Fruit fly (Drosophila melanogaster): ENCODE measurements around the gene Ipk2.

Gene Ipk2

DNA sequence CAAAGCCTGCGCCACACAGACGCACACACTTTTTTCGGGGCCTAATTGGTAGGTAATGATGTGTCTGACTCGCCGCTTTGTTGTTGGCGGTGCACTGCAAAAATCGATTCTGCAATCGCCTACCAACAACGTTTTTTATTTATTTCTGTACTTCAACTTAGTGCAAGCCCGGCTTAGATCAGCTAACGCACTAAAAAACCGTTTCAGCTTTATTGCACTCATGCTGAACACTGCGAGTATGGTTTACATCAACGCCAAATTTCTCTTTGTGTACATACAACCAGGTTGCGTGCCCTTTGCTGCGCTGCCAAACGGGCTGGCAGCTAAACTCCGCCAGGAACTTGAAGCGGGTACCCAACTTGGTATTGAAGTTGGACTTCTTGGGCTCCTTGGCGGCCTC is 43.8 kb downstream of the Ipk2 start (continued):
- TF ChIP-seq Hr3 (GFP tag; optimal IDR thresholded peaks at IDR 0.05) (peak; percentile 14), CG1832 (GFP tag; optimal IDR thresholded peaks at IDR 0.05) (no peak), CG32772 (GFP tag; IDR thresholded peaks at IDR 0.05) (0 out of 2 replicates have a peak, but pooled peaks have one; percentile 8), nerfin-2 (GFP tag; IDR thresholded peaks at IDR 0.05; ENCODE audit: partially characterized antibody) (no peak), pum (GFP tag; optimal IDR thresholded peaks at IDR 0.05) (peak; percentile 7), pros (GFP tag; optimal IDR thresholded peaks at IDR 0.05) (no peak), pfk (GFP tag; optimal IDR thresholded peaks at IDR 0.05) (no peak), E2f1 (GFP tag; IDR thresholded peaks at IDR 0.05) (no peak), aop (GFP tag; IDR thresholded peaks at IDR 0.05) (no peak), HHEX (GFP tag; optimal IDR thresholded peaks at IDR 0.05) (no peak), Meics (GFP tag; optimal IDR thresholded peaks at IDR 0.05) (no peak), Hand (GFP tag; optimal IDR thresholded peaks at IDR 0.05) (no peak), wdn (GFP tag; IDR thresholded peaks at IDR 0.05) (no peak), CG12942 (GFP tag; optimal IDR thresholded peaks at IDR 0.05) (no peak), CG11696 (GFP tag; IDR thresholded peaks at IDR 0.05) (no peak), zf30C (GFP tag; optimal IDR thresholded peaks at IDR 0.05) (no peak), dimm (GFP tag; IDR thresholded peaks at IDR 0.05) (no peak), gcm (GFP tag; optimal IDR thresholded peaks at IDR 0.05) (no peak), CG12104 (GFP tag; optimal IDR thresholded peaks at IDR 0.05) (no peak), Ptx1 (GFP tag; IDR thresholded peaks at IDR 0.05) (peak; percentile 46), CG7745 (tag; optimal IDR thresholded peaks at IDR 0.05) (no peak), Med (GFP tag) (peak; percentile 73), CG7556 (GFP tag; optimal IDR thresholded peaks at IDR 0.05) (no peak), CG9437 (GFP tag; optimal IDR thresholded peaks at IDR 0.05) (no peak), CG17186 (GFP tag; optimal IDR thresholded peaks at IDR 0.05) (no peak), GATAe (GFP tag; conservative IDR thresholded peaks at IDR 0.05) (no peak), Ravus (GFP tag; IDR thresholded peaks at IDR 0.05) (no peak), crp (GFP tag; optimal IDR thresholded peaks at IDR 0.05) (no peak), Kr (GFP tag; optimal IDR thresholded peaks at IDR 0.05) (no peak), CG3726 (GFP tag; IDR thresholded peaks at IDR 0.05) (no peak), caup (GFP tag; optimal IDR thresholded peaks at IDR 0.05; ENCODE audit: severe bottlenecking) (no peak), CG1602 (GFP tag; optimal IDR thresholded peaks at IDR 0.05) (peak; percentile 4), CG4360 (GFP tag; IDR thresholded peaks at IDR 0.05) (no peak), CG6854 (GFP tag; optimal IDR thresholded peaks at IDR 0.05) (no peak), lbe (GFP tag; optimal IDR thresholded peaks at IDR 0.05) (peak; percentile 75), Hmx (GFP tag; optimal IDR thresholded peaks at IDR 0.05) (no peak), Adf1 (GFP tag; IDR thresholded peaks at IDR 0.05) (no peak), CG9215 (GFP tag; IDR thresholded peaks at IDR 0.05) (no peak), slbo (GFP tag; IDR thresholded peaks at IDR 0.05) (peak; percentile 44; the same call in 1 of the 2 replicates), CG10267 (tag; optimal IDR thresholded peaks at IDR 0.05) (no peak), Rfx (GFP tag; IDR thresholded peaks at IDR 0.05) (no peak), Bteb2 (GFP tag; optimal IDR thresholded peaks at IDR 0.05) (no peak), CG4424 (GFP tag; optimal IDR thresholded peaks at IDR 0.05) (no peak), Dp (GFP tag; optimal IDR thresholded peaks at IDR 0.05) (no peak), CG33213 (GFP tag; optimal IDR thresholded peaks at IDR 0.05) (no peak), CG3065 (GFP tag; optimal IDR thresholded peaks at IDR 0.05) (no peak), lmd (GFP tag; IDR thresholded peaks at IDR 0.05) (no peak), Tbp (GFP tag; optimal IDR thresholded peaks at IDR 0.05) (no peak), Hey (tag; optimal IDR thresholded peaks at IDR 0.05) (no peak), Fer2 (tag; optimal IDR thresholded peaks at IDR 0.05) (no peak), trem (tag; optimal IDR thresholded peaks at IDR 0.05) (no peak), CG2875 (GFP tag; optimal IDR thresholded peaks at IDR 0.05) (no peak)

Data from whole organism, embryonic.